Worm (Caenorhabditis elegans) whole organism, late embryonic: ENCODE measurements around the gene ceh-28.

Source experiments
- ceh-6 ChIP-seq: fragments of 200-800 bp; sonication (Bioruptor generic); optimal IDR thresholded peaks from 2 replicates; lab custom pipeline; 2018; ENCODE audit warnings: mild to moderate bottlenecking, missing genetic modification characterization, missing compliant biosample characterization
- hlh-6 ChIP-seq: sonication (generic microtip); optimal IDR thresholded peaks from 2 replicates; lab custom pipeline; 2016; ENCODE audit warnings: missing genotype, missing genetic modification characterization, missing compliant biosample characterization
- lim-6 ChIP-seq: sonication (generic microtip); optimal IDR thresholded peaks from 2 replicates; lab custom pipeline; 2016; ENCODE audit warnings: missing genetic modification characterization, missing compliant biosample characterization
- rnt-1 ChIP-seq: sonication (generic microtip); optimal IDR thresholded peaks from 2 replicates; lab custom pipeline; 2016; ENCODE audit warnings: missing genetic modification characterization, missing compliant biosample characterization
- sox-4 ChIP-seq: sonication (generic microtip); optimal IDR thresholded peaks from 2 replicates; lab custom pipeline; 2017; ENCODE audit warnings: mild to moderate bottlenecking, missing genetic modification characterization, inconsistent platforms, missing compliant biosample characterization

ce11 chrX:13038791-13039190 is 35.7 kb upstream of the ceh-28 start:
- TF ChIP-seq ceh-6 (GFP tag; lab: Kevin White, UChicago) (no peak), sox-4 (tag; lab: Kevin White, UChicago) (no peak), rnt-1 (tag; lab: Kevin White, UChicago) (no peak), lim-6 (no peak), hlh-6 (no peak)
